Worm (Caenorhabditis elegans) whole organism, midembryonic: Measurements from ENCODE around the gene F14F7.5.

Experiments used
- T22C8.4 ChIP-seq: fragments of 200-800 bp; sonication (Bioruptor generic); IDR thresholded peaks from 2 replicates; pipeline ENCODE4 v1.3.6; 2022; ENCODE audit warnings: missing genetic modification characterization, missing compliant biosample characterization
- cog-1 ChIP-seq: sonication (generic microtip); optimal IDR thresholded peaks from 2 replicates; lab custom pipeline; 2016; ENCODE audit warnings: missing genetic modification characterization, missing compliant biosample characterization
- flt-1 ChIP-seq: fragments of 200-800 bp; sonication (Bioruptor generic); IDR thresholded peaks from 2 replicates; pipeline ENCODE4 v1.3.6; 2022; ENCODE audit warnings: missing genetic modification characterization, missing compliant biosample characterization
- klf-2 ChIP-seq: fragments of 200-800 bp; sonication (Bioruptor generic); conservative IDR thresholded peaks from 2 replicates; pipeline ENCODE4 v1.3.6; 2022; ENCODE audit warnings: missing genetic modification reagents, missing genetic modification characterization, missing compliant biosample characterization
- med-1 ChIP-seq: sonication (generic microtip); optimal IDR thresholded peaks from 2 replicates; lab custom pipeline; 2017; ENCODE audit warnings: missing genetic modification characterization, mild to moderate bottlenecking, missing compliant biosample characterization, antibody characterized with exemption, missing genetic modification reagents; ENCODE audit not compliant: insufficient read depth
- ref-1 ChIP-seq: fragments of 200-800 bp; sonication (Bioruptor generic); conservative IDR thresholded peaks from 2 replicates; pipeline ENCODE4 v1.3.6; 2022; ENCODE audit warnings: missing genetic modification reagents, missing genetic modification characterization, missing compliant biosample characterization
- tab-1 ChIP-seq: fragments of 200-800 bp; sonication (Bioruptor generic); IDR thresholded peaks from 2 replicates; pipeline ENCODE4 v1.3.6; 2022; ENCODE audit warnings: missing genetic modification characterization, missing compliant biosample characterization
- ztf-23 ChIP-seq: fragments of 200-800 bp; sonication (Bioruptor generic); IDR thresholded peaks from 2 replicates; pipeline ENCODE4 v1.3.6; 2022; ENCODE audit warnings: missing genetic modification reagents, missing genetic modification characterization, missing compliant biosample characterization
- ztf-29 ChIP-seq: fragments of 200-800 bp; sonication (Bioruptor generic); IDR thresholded peaks from 2 replicates; pipeline ENCODE4 v1.3.6; 2022; ENCODE audit warnings: missing genetic modification reagents, missing genetic modification characterization, missing compliant biosample characterization

F14F7.5 gene

DNA sequence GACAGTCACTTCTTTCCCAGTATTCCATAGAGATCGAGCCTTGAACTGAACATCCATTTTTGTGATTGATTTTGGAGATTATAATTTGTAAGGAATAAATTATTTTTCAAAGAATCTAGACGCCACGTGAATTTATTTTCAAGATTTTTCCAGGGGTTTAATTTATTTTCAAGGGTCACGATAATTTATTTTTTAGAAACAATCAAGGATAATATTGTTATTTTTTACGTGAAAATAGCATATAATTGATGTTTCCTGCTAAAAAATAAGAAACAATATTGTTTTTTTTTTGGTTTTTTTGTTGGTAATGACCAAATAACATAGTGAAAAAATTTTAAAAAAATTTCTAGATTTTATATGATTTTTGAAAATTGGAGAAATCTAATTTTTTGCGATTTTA lies 2.2 kb upstream of the F14F7.5 start, which contains the start of gene F14F7.4:
TSS of gene F14F7.4 (minus strand) at position 101 of the 400 bp plus-strand sequence.
- TF ChIP-seq ztf-29 (GFP tag; lab: Robert Waterston, UW) (no peak), ztf-23 (GFP tag; lab: Robert Waterston, UW) (no peak), flt-1 (GFP tag; lab: Robert Waterston, UW) (no peak), cog-1 (tag; lab: Kevin White, UChicago) (no peak), T22C8.4 (GFP tag; lab: Robert Waterston, UW) (no peak), klf-2 (GFP tag; lab: Robert Waterston, UW) (no peak), tab-1 (GFP tag; lab: Robert Waterston, UW) (no peak), ref-1 (no peak)

DNA sequence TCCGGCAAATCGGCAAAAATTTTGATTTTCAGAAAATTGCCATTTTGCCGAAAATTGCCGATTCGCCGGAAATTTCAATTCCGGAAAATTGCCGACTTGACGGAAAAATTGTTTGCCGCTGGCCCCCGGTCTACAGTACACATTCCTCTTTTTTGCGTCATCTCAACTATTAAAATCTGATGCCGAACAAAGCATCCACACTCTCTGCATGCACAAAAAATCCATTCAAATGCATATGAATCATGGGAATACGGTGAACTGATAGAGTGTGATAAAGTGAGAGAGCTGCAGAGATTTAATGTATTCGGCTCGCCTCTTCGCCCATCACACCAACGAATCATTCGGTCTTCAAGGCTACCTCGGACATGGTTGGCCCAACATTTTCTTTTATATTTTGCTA lies 1.2 kb upstream of the F14F7.5 start, which contains the start of gene F14F7.7:
TSS of gene F14F7.7 (plus strand) at position 354 of the 400 bp plus-strand sequence.
- TF ChIP-seq ztf-23 (GFP tag; lab: Robert Waterston, UW) (no peak), cog-1 (tag; lab: Kevin White, UChicago) (no peak), med-1 (GFP tag; lab: Kevin White, UChicago) (no peak), ref-1 (no peak), klf-2 (GFP tag; lab: Robert Waterston, UW) (no peak), T22C8.4 (GFP tag; lab: Robert Waterston, UW) (no peak), tab-1 (GFP tag; lab: Robert Waterston, UW) (no peak), ztf-29 (GFP tag; lab: Robert Waterston, UW) (no peak), flt-1 (GFP tag; lab: Robert Waterston, UW) (no peak)

DNA sequence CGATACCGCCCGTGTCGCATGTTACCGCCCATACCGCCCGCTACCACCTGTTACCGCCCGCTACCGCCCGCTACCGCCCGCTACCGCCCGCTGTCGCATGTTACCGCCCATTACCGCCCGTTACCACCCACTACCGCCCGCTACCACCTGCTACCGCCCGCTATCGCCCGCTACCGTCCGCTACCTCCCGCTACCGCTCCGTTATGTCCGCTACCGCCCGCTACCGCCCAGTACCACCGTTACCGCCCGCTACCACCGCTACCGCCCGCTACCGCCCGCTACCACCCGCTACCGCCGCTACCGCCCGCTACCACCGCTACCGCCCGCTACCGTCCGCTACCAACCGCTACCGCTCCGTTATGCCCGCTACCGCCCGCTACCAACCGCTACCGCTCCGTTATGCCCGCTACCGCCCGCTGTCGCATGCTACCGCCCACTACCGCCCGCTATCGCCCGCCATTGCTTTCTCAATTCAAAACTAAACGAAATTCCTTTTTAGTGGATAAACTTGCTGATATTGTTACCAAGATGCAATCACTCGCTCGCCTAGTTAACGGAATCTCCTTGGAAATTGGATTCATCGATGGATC lies 723 bp downstream of the F14F7.5 start:
- TF ChIP-seq med-1 (GFP tag; lab: Kevin White, UChicago) (no peak), ztf-29 (GFP tag; lab: Robert Waterston, UW) (no peak), ztf-23 (GFP tag; lab: Robert Waterston, UW) (0 out of 2 replicates have a peak, but pooled peaks have one; percentile 12), flt-1 (GFP tag; lab: Robert Waterston, UW) (0 out of 2 replicates have a peak, but pooled peaks have one; percentile 5), klf-2 (GFP tag; lab: Robert Waterston, UW) (no peak)

DNA sequence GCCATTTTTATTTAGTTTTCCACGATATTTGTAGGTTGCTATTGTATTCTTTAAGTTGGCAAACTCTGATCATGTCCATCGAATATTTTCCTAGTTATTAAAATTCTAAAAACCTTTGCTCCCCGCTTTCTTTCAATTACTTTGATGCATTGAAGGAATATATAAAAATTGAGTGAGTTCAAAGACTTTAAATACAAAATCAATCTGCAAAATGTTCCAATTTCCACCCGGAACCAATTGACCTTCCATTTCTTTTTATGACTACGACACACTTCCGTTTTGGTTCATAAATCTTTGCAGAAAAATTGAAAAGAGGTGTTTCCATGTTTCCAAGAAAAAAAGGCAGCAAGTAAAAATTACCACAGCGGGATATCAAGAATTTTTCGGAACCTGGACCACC lies 7.9 kb downstream of the F14F7.5 start, which contains the start of gene F54F12.2:
TSS of gene F54F12.2 (plus strand) at position 301 of the 400 bp plus-strand sequence.
- TF ChIP-seq ref-1 (no peak), klf-2 (GFP tag; lab: Robert Waterston, UW) (no peak), tab-1 (GFP tag; lab: Robert Waterston, UW) (no peak), flt-1 (GFP tag; lab: Robert Waterston, UW) (no peak), ztf-23 (GFP tag; lab: Robert Waterston, UW) (no peak), T22C8.4 (GFP tag; lab: Robert Waterston, UW) (no peak)

DNA sequence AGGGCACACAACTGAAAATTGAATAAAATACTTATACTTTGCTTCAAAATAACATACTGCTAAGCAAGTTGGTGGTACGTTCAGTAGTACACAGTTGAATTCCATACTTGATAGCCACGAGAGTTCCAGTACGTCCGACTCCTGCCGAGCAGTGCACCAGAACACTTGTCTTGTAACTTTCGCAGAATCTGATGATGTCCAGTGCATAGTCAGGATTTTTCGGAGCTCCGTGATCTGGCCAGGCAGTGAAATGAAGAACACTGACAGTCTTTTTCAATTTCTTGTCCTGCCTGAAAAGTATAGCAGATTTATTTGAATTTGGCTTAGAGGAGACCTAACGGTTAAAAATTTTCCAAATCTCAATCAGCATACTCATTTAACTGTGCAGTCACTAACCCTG lies 18.2 kb downstream of the F14F7.5 start:
- TF ChIP-seq tab-1 (GFP tag; lab: Robert Waterston, UW), result no peak
- no peak for TF ChIP-seq ref-1
- TF ChIP-seq cog-1 (tag; lab: Kevin White, UChicago), result no peak
- no peak for TF ChIP-seq klf-2 (GFP tag; lab: Robert Waterston, UW)
- TF ChIP-seq med-1 (GFP tag; lab: Kevin White, UChicago), result no peak
- no peak for TF ChIP-seq ztf-23 (GFP tag; lab: Robert Waterston, UW)
- TF ChIP-seq T22C8.4 (GFP tag; lab: Robert Waterston, UW), result no peak

DNA sequence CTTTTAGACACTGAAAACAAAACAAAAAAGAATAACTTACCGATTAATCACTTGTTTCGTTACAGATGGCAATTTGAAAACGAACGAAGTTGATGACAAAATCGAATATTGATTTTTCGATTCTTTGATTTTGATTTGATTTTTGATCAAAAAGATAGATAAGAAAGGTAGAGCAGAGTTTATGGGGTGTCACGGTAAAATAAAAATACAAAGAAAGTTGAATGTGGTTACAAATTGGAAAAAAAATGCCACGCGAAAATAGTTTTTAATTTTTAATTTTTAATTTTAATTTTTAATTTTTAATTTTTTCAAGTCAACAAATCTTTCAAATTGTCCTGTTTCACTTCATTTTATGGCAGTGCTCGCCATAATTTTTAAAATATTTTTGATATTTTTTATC lies 23.5 kb downstream of the F14F7.5 start, which contains the start of gene F54F12.1:
TSS of gene F54F12.1 (minus strand) at position 101 of the 400 bp plus-strand sequence.
- TF ChIP-seq ztf-23 (GFP tag; lab: Robert Waterston, UW), result no peak
- TF ChIP-seq ztf-29 (GFP tag; lab: Robert Waterston, UW), result no peak
- no peak for TF ChIP-seq ref-1
- TF ChIP-seq cog-1 (tag; lab: Kevin White, UChicago), result no peak
- no peak for TF ChIP-seq T22C8.4 (GFP tag; lab: Robert Waterston, UW)
- no peak for TF ChIP-seq med-1 (GFP tag; lab: Kevin White, UChicago)
- no peak for TF ChIP-seq tab-1 (GFP tag; lab: Robert Waterston, UW)
- no peak for TF ChIP-seq klf-2 (GFP tag; lab: Robert Waterston, UW)
- no peak for TF ChIP-seq flt-1 (GFP tag; lab: Robert Waterston, UW)

DNA sequence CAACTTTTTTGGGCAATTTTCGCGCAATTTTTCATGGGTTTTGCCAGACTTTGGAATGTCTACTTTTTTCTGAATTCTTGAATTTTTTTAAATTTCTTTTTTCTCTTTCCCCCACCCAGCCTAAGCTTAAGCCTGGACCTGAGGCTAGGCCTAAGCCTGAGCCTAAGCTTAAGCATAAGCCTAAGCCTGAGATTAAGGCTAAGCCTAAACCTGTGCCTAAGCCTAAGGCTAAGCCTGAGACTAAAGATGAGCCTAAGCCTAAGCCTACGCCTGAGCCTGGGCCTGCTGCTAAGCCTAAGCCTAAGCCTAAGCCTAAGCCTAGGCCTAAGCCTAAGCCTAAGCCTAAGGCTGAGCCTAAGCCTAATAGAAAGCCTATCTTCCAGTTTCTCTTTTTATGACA lies 24.4 kb downstream of the F14F7.5 start:
- TF ChIP-seq ztf-29 (GFP tag; lab: Robert Waterston, UW), result peak; percentile 58; the same call in 1 of the 2 replicates
- no peak for TF ChIP-seq ref-1

DNA sequence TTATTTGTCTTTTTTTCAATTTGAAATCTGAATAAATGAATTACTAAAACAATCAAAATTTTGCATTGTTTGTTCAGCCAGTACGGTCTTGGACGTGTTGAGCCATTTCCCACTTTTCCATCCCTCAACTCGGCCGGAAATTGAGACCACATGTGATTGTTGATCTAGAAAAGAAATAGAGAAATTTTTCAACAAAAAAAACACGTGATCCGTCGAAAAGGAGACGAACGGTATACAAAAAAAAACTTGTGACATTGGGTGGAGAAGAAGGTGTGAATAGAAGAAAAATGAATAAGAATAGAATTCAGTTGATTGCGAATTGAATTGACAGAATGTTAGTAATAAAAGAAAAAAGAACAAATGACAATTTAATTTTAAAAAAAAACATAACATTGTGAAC lies 24.9 kb downstream of the F14F7.5 start:
- TF ChIP-seq ztf-29 (GFP tag; lab: Robert Waterston, UW) (no peak), T22C8.4 (GFP tag; lab: Robert Waterston, UW) (no peak), klf-2 (GFP tag; lab: Robert Waterston, UW) (no peak), flt-1 (GFP tag; lab: Robert Waterston, UW) (no peak), ref-1 (no peak)

DNA sequence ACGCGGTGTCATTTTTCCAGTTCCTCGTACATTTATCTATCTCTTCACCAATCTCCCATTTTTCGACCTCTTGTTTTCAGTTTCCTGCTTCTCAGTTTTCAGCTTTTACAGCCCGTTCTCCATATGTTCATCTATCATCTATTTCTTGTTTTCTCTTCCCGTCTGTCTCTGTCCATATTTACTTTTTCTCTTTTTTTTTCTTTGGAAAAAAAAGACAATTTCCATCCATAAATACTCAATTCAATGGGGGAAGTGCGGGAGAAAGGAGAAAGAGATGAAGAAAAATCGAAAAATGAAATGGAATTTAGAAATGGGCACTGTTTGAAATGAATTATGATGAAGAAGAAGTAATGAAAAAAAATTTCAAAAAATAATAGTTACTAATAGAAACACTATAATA lies 26.3 kb downstream of the F14F7.5 start:
- no peak for TF ChIP-seq ztf-29 (GFP tag; lab: Robert Waterston, UW)
- no peak for TF ChIP-seq med-1 (GFP tag; lab: Kevin White, UChicago)
- no peak for TF ChIP-seq tab-1 (GFP tag; lab: Robert Waterston, UW)
- no peak for TF ChIP-seq cog-1 (tag; lab: Kevin White, UChicago)
- TF ChIP-seq flt-1 (GFP tag; lab: Robert Waterston, UW), result no peak
- TF ChIP-seq T22C8.4 (GFP tag; lab: Robert Waterston, UW), result no peak
- no peak for TF ChIP-seq ref-1
- no peak for TF ChIP-seq ztf-23 (GFP tag; lab: Robert Waterston, UW)
- TF ChIP-seq klf-2 (GFP tag; lab: Robert Waterston, UW), result no peak
